Worm (Caenorhabditis elegans) whole organism, midembryonic: ENCODE measurements around the gene C04A2.15.

Source experiments
- T22C8.4 ChIP-seq: fragments of 200-800 bp; sonication (Bioruptor generic); IDR thresholded peaks from 2 replicates; pipeline ENCODE4 v1.3.6; 2022; ENCODE audit warnings: missing genetic modification characterization, missing compliant biosample characterization
- flt-1 ChIP-seq: fragments of 200-800 bp; sonication (Bioruptor generic); IDR thresholded peaks from 2 replicates; pipeline ENCODE4 v1.3.6; 2022; ENCODE audit warnings: missing genetic modification characterization, missing compliant biosample characterization
- ref-1 ChIP-seq: fragments of 200-800 bp; sonication (Bioruptor generic); conservative IDR thresholded peaks from 2 replicates; pipeline ENCODE4 v1.3.6; 2022; ENCODE audit warnings: missing genetic modification reagents, missing genetic modification characterization, missing compliant biosample characterization
- tab-1 ChIP-seq: fragments of 200-800 bp; sonication (Bioruptor generic); IDR thresholded peaks from 2 replicates; pipeline ENCODE4 v1.3.6; 2022; ENCODE audit warnings: missing genetic modification characterization, missing compliant biosample characterization
- ztf-23 ChIP-seq: fragments of 200-800 bp; sonication (Bioruptor generic); IDR thresholded peaks from 2 replicates; pipeline ENCODE4 v1.3.6; 2022; ENCODE audit warnings: missing genetic modification reagents, missing genetic modification characterization, missing compliant biosample characterization

- no peak for TF ChIP-seq T22C8.4 (GFP tag; lab: Robert Waterston, UW)
- no peak for TF ChIP-seq tab-1 (GFP tag; lab: Robert Waterston, UW)
- TF ChIP-seq flt-1 (GFP tag; lab: Robert Waterston, UW), result no peak
- no peak for TF ChIP-seq ztf-23
- no peak for TF ChIP-seq ref-1 (GFP tag; lab: Robert Waterston, UW)
Observed at ce11 chrII:6889580-6889922, 37.5 kb downstream of the C04A2.15 start.
